Fruit fly (Drosophila melanogaster) whole organism, embryonic: Measurements from ENCODE around the gene Hecw.

ENCODE experiments used
- CG12071 ChIP-seq: fragments of 200-800 bp; sonication (Bioruptor generic); optimal IDR thresholded peaks from 3 replicates; lab custom pipeline; 2018; ENCODE audit warnings: missing biosample characterization, mild to moderate bottlenecking, missing genetic modification characterization
- CG18476 ChIP-seq: fragments of 200-800 bp; sonication (Bioruptor generic); optimal IDR thresholded peaks from 2 replicates; lab custom pipeline; 2016; ENCODE audit warnings: missing biosample characterization, mild to moderate bottlenecking, missing genetic modification characterization
- CG2199 ChIP-seq: fragments of 200-800 bp; sonication (Bioruptor generic); IDR thresholded peaks from 3 replicates; pipeline ENCODE4 v1.3.6; 2022; ENCODE audit warnings: missing biosample characterization, missing genetic modification characterization
- CG3838 ChIP-seq: fragments of 200-800 bp; sonication (Bioruptor generic); optimal IDR thresholded peaks from 3 replicates; lab custom pipeline; 2016; ENCODE audit warnings: missing biosample characterization, missing genetic modification characterization
- CG4328 ChIP-seq: fragments of 200-800 bp; sonication (Bioruptor generic); optimal IDR thresholded peaks from 3 replicates; lab custom pipeline; 2017; ENCODE audit warnings: missing biosample characterization, missing genetic modification reagents, missing genetic modification characterization
- CG6689 ChIP-seq: fragments of 200-800 bp; sonication (Bioruptor generic); IDR thresholded peaks from 2 replicates; pipeline ENCODE4 v1.3.6; 2022; ENCODE audit warnings: missing biosample characterization, missing genetic modification characterization
- CG6765 ChIP-seq: fragments of 200-800 bp; sonication (Bioruptor generic); optimal IDR thresholded peaks from 3 replicates; lab custom pipeline; 2017; ENCODE audit warnings: missing biosample characterization, mild to moderate bottlenecking, missing genetic modification characterization
- Dref ChIP-seq: fragments of 200-800 bp; sonication (Bioruptor generic); IDR thresholded peaks from 2 replicates; pipeline ENCODE4 v1.3.6; 2022; ENCODE audit warnings: missing biosample characterization, missing genetic modification characterization
- cad ChIP-seq: fragments of >200 bp; optimal IDR thresholded peaks from 2 replicates; lab custom pipeline; 2017; ENCODE audit warnings: missing biosample characterization, missing genetic modification characterization
- cg ChIP-seq: fragments of 200-800 bp; sonication (Bioruptor generic); optimal IDR thresholded peaks from 3 replicates; lab custom pipeline; 2019; ENCODE audit warnings: missing biosample characterization, mild to moderate bottlenecking, missing genetic modification characterization, moderate library complexity
- crc ChIP-seq: fragments of 200-800 bp; sonication (Bioruptor generic); optimal IDR thresholded peaks from 2 replicates; lab custom pipeline; 2016; ENCODE audit warnings: missing biosample characterization, missing genetic modification characterization
- fd3F ChIP-seq: fragments of 200-800 bp; sonication (Bioruptor generic); optimal IDR thresholded peaks from 2 replicates; lab custom pipeline; 2018; ENCODE audit warnings: missing biosample characterization, mild to moderate bottlenecking, missing genetic modification characterization, moderate library complexity
- gem ChIP-seq: fragments of 200-800 bp; sonication (Bioruptor generic); optimal IDR thresholded peaks from 2 replicates; lab custom pipeline; 2019; ENCODE audit warnings: missing biosample characterization, mild to moderate bottlenecking, missing genetic modification characterization, moderate library complexity
- gro ChIP-seq: fragments of 200-800 bp; sonication (Bioruptor generic); optimal IDR thresholded peaks from 2 replicates; lab custom pipeline; 2016; ENCODE audit warnings: missing biosample characterization, missing genetic modification characterization
- pfk ChIP-seq: fragments of 200-800 bp; sonication (Bioruptor generic); optimal IDR thresholded peaks from 2 replicates; lab custom pipeline; 2018; ENCODE audit warnings: missing biosample characterization, mild to moderate bottlenecking, missing genetic modification characterization, moderate library complexity

Hecw gene

DNA sequence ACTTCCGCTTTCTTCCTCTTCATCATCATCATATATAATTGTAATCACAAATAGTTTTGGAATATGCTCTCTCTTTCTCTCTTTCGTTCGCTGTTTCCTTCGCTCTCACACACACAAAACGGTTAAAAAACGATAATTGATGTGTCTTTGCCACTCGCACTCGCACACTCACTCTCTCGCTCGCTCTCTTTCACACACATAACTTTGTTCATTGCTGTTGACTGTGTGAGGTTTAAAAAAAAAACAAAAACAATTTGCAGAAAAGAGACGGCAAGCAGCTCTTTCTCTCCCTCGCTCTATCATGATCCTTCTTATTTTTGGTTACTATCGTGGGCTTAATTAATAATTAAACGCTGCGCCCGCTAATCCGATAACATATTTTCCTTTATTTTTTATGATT lies 57.7 kb downstream of the Hecw start (continued):
- TF ChIP-seq pfk (GFP tag; lab: Kevin White, UChicago) (no peak), Dref (GFP tag; lab: Robert Waterston, UW) (no peak), CG6689 (GFP tag; lab: Robert Waterston, UW) (no peak), gem (no peak), cg (GFP tag; lab: Kevin White, UChicago) (peak; percentile 49), CG2199 (0 out of 3 replicates have a peak, but pooled peaks have one; percentile 60), CG12071 (no peak), cad (GFP tag; lab: Kevin White, UChicago) (no peak), CG3838 (GFP tag; lab: Kevin White, UChicago) (no peak), CG6765 (GFP tag; lab: Kevin White, UChicago) (no peak), crc (GFP tag; lab: Kevin White, UChicago) (no peak), CG18476 (no peak), CG4328 (GFP tag; lab: Kevin White, UChicago) (no peak), fd3F (GFP tag; lab: Kevin White, UChicago) (no peak), gro (GFP tag; lab: Kevin White, UChicago) (no peak)
